Fruit fly (Drosophila melanogaster) whole organism, prepupa: ENCODE data around the gene CG7191.
A peak's percentile ranks its signal among the peaks of the same experiment; 100 is the strongest.

ENCODE experiments used
- CG10631 ChIP-seq: fragments of 200-800 bp; sonication (Bioruptor generic); optimal IDR thresholded peaks from 2 replicates; lab custom pipeline; 2016; ENCODE audit warnings: missing biosample characterization, missing genetic modification characterization
- CG11902 ChIP-seq: fragments of 200-800 bp; sonication (Bioruptor generic); optimal IDR thresholded peaks from 3 replicates; lab custom pipeline; 2016; ENCODE audit warnings: missing biosample characterization, missing genetic modification characterization
- CG15336 ChIP-seq: fragments of 200-800 bp; sonication (Bioruptor generic); IDR thresholded peaks from 2 replicates; pipeline ENCODE4 v1.3.6; 2022; ENCODE audit warnings: missing biosample characterization, missing genetic modification characterization
- CG16779 ChIP-seq: fragments of 200-800 bp; sonication (Bioruptor generic); optimal IDR thresholded peaks from 3 replicates; lab custom pipeline; 2017; ENCODE audit warnings: missing biosample characterization, mild to moderate bottlenecking, missing genetic modification characterization
- CG31627 ChIP-seq: fragments of 200-800 bp; sonication (Bioruptor generic); optimal IDR thresholded peaks from 3 replicates; lab custom pipeline; 2016; ENCODE audit warnings: missing biosample characterization, missing genetic modification characterization
- CG32006 ChIP-seq: fragments of 200-800 bp; sonication (Bioruptor generic); optimal IDR thresholded peaks from 3 replicates; lab custom pipeline; 2017; ENCODE audit warnings: missing biosample characterization, mild to moderate bottlenecking, missing genetic modification characterization
- CG34406 ChIP-seq: fragments of 200-800 bp; sonication (Bioruptor generic); optimal IDR thresholded peaks from 3 replicates; lab custom pipeline; 2016; ENCODE audit warnings: missing biosample characterization, missing genetic modification characterization
- CG3919 ChIP-seq: fragments of 200-800 bp; sonication (Bioruptor generic); optimal IDR thresholded peaks from 3 replicates; lab custom pipeline; 2016; ENCODE audit warnings: missing biosample characterization, missing genetic modification characterization
- CG6163 ChIP-seq: fragments of 200-800 bp; sonication (Bioruptor generic); IDR thresholded peaks from 3 replicates; pipeline ENCODE4 v1.3.6; 2022; ENCODE audit warnings: missing biosample characterization, missing genetic modification characterization
- CG6808 ChIP-seq: fragments of 200-800 bp; sonication (Bioruptor generic); optimal IDR thresholded peaks from 3 replicates; lab custom pipeline; 2017; ENCODE audit warnings: missing biosample characterization, missing genetic modification characterization, mild to moderate bottlenecking, moderate library complexity, missing genetic modification reagents
- CG6854 ChIP-seq: fragments of 200-800 bp; sonication (Bioruptor generic); optimal IDR thresholded peaks from 2 replicates; lab custom pipeline; 2017; ENCODE audit warnings: missing biosample characterization, mild to moderate bottlenecking, missing genetic modification characterization
- CG7368 ChIP-seq: fragments of 200-800 bp; sonication (Bioruptor generic); optimal IDR thresholded peaks from 3 replicates; lab custom pipeline; 2016; ENCODE audit warnings: missing biosample characterization, missing genetic modification characterization
- CG8119 ChIP-seq: fragments of 200-800 bp; sonication (Bioruptor generic); IDR thresholded peaks from 3 replicates; pipeline ENCODE4 v1.3.6; 2022; ENCODE audit warnings: missing biosample characterization, missing genetic modification characterization
- Eip75B ChIP-seq: fragments of 200-800 bp; sonication (Bioruptor generic); optimal IDR thresholded peaks from 3 replicates; lab custom pipeline; 2016; ENCODE audit warnings: missing biosample characterization, missing genetic modification characterization
- Eip78C ChIP-seq: fragments of 200-800 bp; sonication (Bioruptor generic); peaks from one replicate; lab custom pipeline; 2016; ENCODE audit warnings: missing biosample characterization, missing genetic modification characterization
- Eip93F ChIP-seq: fragments of 200-800 bp; sonication (Bioruptor generic); optimal IDR thresholded peaks from 2 replicates; lab custom pipeline; 2016; ENCODE audit warnings: missing biosample characterization, mild to moderate bottlenecking, missing genetic modification characterization
- Ets21C ChIP-seq: fragments of 200-800 bp; sonication (Bioruptor generic); optimal IDR thresholded peaks from 3 replicates; lab custom pipeline; 2016; ENCODE audit warnings: missing biosample characterization, missing genetic modification characterization
- Ets96B ChIP-seq: fragments of 200-800 bp; optimal IDR thresholded peaks from 2 replicates; lab custom pipeline; 2019; ENCODE audit warnings: missing biosample characterization, mild to moderate bottlenecking, missing genetic modification characterization, moderate library complexity
- Gug ChIP-seq: fragments of 200-800 bp; sonication (Bioruptor generic); IDR thresholded peaks from 2 replicates; pipeline ENCODE4 v1.3.6; 2022; ENCODE audit warnings: missing biosample characterization, missing genetic modification characterization
- Hr38 ChIP-seq: sonication (Bioruptor generic); optimal IDR thresholded peaks from 2 replicates; lab custom pipeline; 2016; ENCODE audit warnings: missing biosample characterization, missing genetic modification characterization
- Hr39 ChIP-seq: fragments of 200-800 bp; sonication (Bioruptor generic); optimal IDR thresholded peaks from 2 replicates; lab custom pipeline; 2016; ENCODE audit warnings: missing biosample characterization, missing genetic modification characterization
- Hr4 ChIP-seq: fragments of 200-800 bp; sonication (Bioruptor generic); optimal IDR thresholded peaks from 3 replicates; lab custom pipeline; 2016; ENCODE audit warnings: missing biosample characterization, missing genetic modification characterization
- Lpt ChIP-seq: fragments of 200-800 bp; sonication (Bioruptor generic); optimal IDR thresholded peaks from 3 replicates; lab custom pipeline; 2016; ENCODE audit warnings: missing biosample characterization, missing genetic modification characterization
- Met ChIP-seq: fragments of 200-800 bp; sonication (Bioruptor generic); optimal IDR thresholded peaks from 3 replicates; lab custom pipeline; 2016; ENCODE audit warnings: missing biosample characterization, missing genetic modification characterization
- OdsH ChIP-seq: fragments of 200-800 bp; sonication (Bioruptor generic); optimal IDR thresholded peaks from 3 replicates; lab custom pipeline; 2016; ENCODE audit warnings: missing biosample characterization, missing genetic modification characterization
- acj6 ChIP-seq: fragments of 200-800 bp; sonication (Bioruptor generic); optimal IDR thresholded peaks from 3 replicates; lab custom pipeline; 2016; ENCODE audit warnings: missing biosample characterization, missing genetic modification characterization
- cyc ChIP-seq: fragments of 200-800 bp; sonication (Bioruptor generic); optimal IDR thresholded peaks from 3 replicates; lab custom pipeline; 2016; ENCODE audit warnings: missing biosample characterization, missing genetic modification characterization
- dac ChIP-seq: fragments of 200-800 bp; sonication (Bioruptor generic); optimal IDR thresholded peaks from 2 replicates; lab custom pipeline; 2017; ENCODE audit warnings: missing biosample characterization, mild to moderate bottlenecking, missing genetic modification characterization
- dsx ChIP-seq: fragments of 200-800 bp; optimal IDR thresholded peaks from 3 replicates; lab custom pipeline; 2019; ENCODE audit warnings: missing biosample characterization, mild to moderate bottlenecking, missing genetic modification characterization, moderate library complexity; ENCODE audit not compliant: poor library complexity, severe bottlenecking
- eg ChIP-seq: fragments of 200-800 bp; sonication (Bioruptor generic); IDR thresholded peaks from 3 replicates; pipeline ENCODE4 v1.3.6; 2022; ENCODE audit warnings: missing biosample characterization, missing genetic modification characterization
- fd59A ChIP-seq: fragments of 200-800 bp; sonication (Bioruptor generic); optimal IDR thresholded peaks from 2 replicates; lab custom pipeline; 2017; ENCODE audit warnings: missing biosample characterization, mild to moderate bottlenecking, missing genetic modification characterization, missing genetic modification reagents
- fd85E ChIP-seq: fragments of 200-800 bp; sonication (Bioruptor generic); optimal IDR thresholded peaks from 3 replicates; lab custom pipeline; 2016; ENCODE audit warnings: missing biosample characterization, missing genetic modification characterization
- fkh ChIP-seq: fragments of 200-800 bp; sonication (Bioruptor generic); optimal IDR thresholded peaks from 3 replicates; lab custom pipeline; 2017; ENCODE audit warnings: missing biosample characterization, mild to moderate bottlenecking, missing genetic modification characterization, moderate library complexity
- lz ChIP-seq: fragments of 200-800 bp; sonication (Bioruptor generic); optimal IDR thresholded peaks from 3 replicates; lab custom pipeline; 2016; ENCODE audit warnings: missing biosample characterization, missing genetic modification characterization
- pdm3 ChIP-seq: fragments of 200-800 bp; sonication (Bioruptor generic); optimal IDR thresholded peaks from 3 replicates; lab custom pipeline; 2016; ENCODE audit warnings: missing biosample characterization, missing genetic modification characterization
- spab ChIP-seq: fragments of 200-800 bp; sonication (Bioruptor generic); optimal IDR thresholded peaks from 2 replicates; lab custom pipeline; 2017; ENCODE audit warnings: missing biosample characterization, mild to moderate bottlenecking, missing genetic modification characterization, missing genetic modification reagents
- ss ChIP-seq, 2 experiments: fragments of 200-800 bp; sonication (Bioruptor generic); optimal IDR thresholded peaks; 2 replicates in 1 of 2; 3 replicates in 1 of 2; lab custom pipeline; 2017 to 2018; ENCODE audit warnings: mild to moderate bottlenecking in 2 of 2, missing biosample characterization in 2 of 2, missing genetic modification characterization in 2 of 2, moderate library complexity in 1 of 2
- svp ChIP-seq: fragments of 200-800 bp; sonication (Bioruptor generic); peaks from one replicate; lab custom pipeline; 2016; ENCODE audit warnings: missing biosample characterization, missing genetic modification characterization
- vri ChIP-seq: fragments of 200-800 bp; sonication (Bioruptor generic); optimal IDR thresholded peaks from 3 replicates; lab custom pipeline; 2016; ENCODE audit warnings: missing biosample characterization, mild to moderate bottlenecking, missing genetic modification characterization

The CG7191 gene

DNA sequence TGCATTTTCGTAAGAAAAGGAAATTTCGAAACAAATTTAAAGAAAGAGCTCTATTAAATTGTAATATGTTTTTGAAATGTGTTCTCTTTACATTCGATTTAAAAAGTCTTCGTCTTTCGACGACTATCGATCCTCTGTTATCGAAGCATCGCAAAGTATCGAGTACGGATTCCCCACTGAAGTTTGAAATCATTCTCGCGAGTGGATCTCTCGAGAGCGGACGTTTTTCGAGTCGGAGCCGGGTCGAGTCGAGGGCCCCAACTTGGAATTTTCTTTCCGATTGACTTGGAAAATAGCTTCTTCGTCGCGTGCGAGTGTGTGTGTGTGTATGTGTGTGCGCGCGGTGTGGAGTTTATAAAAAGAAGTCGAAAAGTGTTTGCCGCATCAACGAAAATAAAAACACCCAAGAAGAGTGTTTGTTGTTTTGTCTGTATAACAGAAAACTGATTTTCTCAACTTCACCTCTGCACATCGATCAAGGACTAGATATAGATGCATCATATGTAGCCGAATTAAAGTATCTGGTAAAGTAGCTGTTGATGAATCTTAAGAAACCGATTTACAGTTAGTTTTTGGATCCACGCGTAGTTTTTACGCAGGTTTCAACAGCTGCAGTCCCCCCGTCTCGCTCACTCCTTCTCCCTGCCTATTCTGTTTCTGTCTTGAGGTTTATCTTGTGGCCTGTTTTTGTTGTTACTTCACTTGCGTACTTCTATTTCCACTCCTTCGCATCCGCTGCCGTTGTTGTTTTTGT, 44.0 kb downstream of the CG7191 start, which contains the start of gene LanB1 (continued):
- TF ChIP-seq CG32006 (no peak), CG16779 (tag; lab: Kevin White, UChicago) (no peak), dac (GFP tag; lab: Kevin White, UChicago) (no peak), CG15336 (GFP tag; lab: Robert Waterston, UW) (peak; percentile 45; the same call in 1 of the 2 replicates), Eip78C (GFP tag; lab: Kevin White, UChicago) (no peak), pdm3 (no peak), CG6854 (GFP tag; lab: Kevin White, UChicago) (peak; percentile 39), Eip75B (no peak), fd59A (GFP tag; lab: Kevin White, UChicago) (no peak), Hr38 (no peak)
- TF ChIP-seq, all 60 proteins: peak for 11

DNA sequence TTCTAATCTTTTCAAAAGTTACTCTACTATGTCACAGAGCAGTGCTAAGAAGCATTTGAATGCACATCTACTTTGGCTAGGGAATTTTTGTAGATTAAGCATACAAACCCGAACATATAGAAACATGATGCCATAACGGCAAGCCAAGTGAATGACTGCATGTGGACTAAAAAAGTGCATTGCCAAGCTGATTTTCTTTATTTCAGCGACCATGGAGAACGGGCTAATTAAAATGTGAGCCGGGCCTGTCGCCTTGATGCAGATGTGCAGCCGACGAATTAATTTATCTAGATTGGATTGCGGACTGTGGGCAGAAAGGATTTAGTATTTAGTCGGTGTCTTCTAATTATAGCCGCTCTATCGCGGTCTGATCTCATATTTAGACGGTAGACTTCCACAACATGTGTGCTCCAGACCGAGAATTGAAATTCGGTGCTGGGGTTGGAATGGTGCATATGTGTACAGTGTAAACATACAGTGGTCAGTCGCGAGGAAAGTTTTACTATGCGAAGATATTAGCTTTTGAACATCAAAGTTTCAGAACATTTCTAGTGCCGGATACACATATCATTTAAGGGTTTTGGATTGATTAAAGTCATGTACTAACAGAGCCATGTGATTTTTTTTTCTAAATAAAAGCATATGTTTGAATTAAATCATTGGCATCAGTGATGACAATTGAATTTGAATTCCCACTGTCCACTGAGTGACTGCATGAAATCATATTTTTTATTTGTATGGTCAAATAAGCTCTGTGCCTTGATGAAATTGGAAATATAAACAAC, 45.3 kb downstream of the CG7191 start:
- TF ChIP-seq Hr4, result peak; percentile 15
- TF ChIP-seq lz (GFP tag; lab: Kevin White, UChicago), result no peak
- no peak for TF ChIP-seq CG31627 (GFP tag; lab: Kevin White, UChicago)
- no peak for TF ChIP-seq svp
- TF ChIP-seq CG6163 (GFP tag; lab: Robert Waterston, UW), result no peak
- no peak for TF ChIP-seq CG6854 (GFP tag; lab: Kevin White, UChicago)
- TF ChIP-seq Gug (GFP tag; lab: Robert Waterston, UW), result no peak
- no peak for TF ChIP-seq ss (GFP tag; optimal IDR thresholded peaks at IDR 0.05; lab: Kevin White, UChicago)
- TF ChIP-seq CG15336 (GFP tag; lab: Robert Waterston, UW), result peak; percentile 36; the same call in 1 of the 2 replicates
- TF ChIP-seq CG16779 (tag; lab: Kevin White, UChicago), result no peak
- TF ChIP-seq vri (GFP tag; lab: Kevin White, UChicago), result no peak
- TF ChIP-seq fkh (GFP tag; lab: Kevin White, UChicago), result no peak
- no peak for TF ChIP-seq Met (GFP tag; lab: Kevin White, UChicago)
- TF ChIP-seq cyc (GFP tag; lab: Kevin White, UChicago), result no peak
- TF ChIP-seq fd59A (GFP tag; lab: Kevin White, UChicago), result no peak
- TF ChIP-seq CG10631 (GFP tag; lab: Kevin White, UChicago), result peak; percentile 7
- no peak for TF ChIP-seq Hr38
- TF ChIP-seq OdsH (GFP tag; lab: Kevin White, UChicago), result peak; percentile 3
- no peak for TF ChIP-seq CG34406
- TF ChIP-seq Hr39, result no peak
- TF ChIP-seq fd85E (GFP tag; lab: Kevin White, UChicago), result no peak
- TF ChIP-seq CG32006, result peak; percentile 33
- no peak for TF ChIP-seq CG8119 (GFP tag; lab: Robert Waterston, UW)
- no peak for TF ChIP-seq Eip93F (GFP tag; lab: Kevin White, UChicago)
- no peak for TF ChIP-seq spab (GFP tag; lab: Kevin White, UChicago)
- TF ChIP-seq pdm3, result no peak
- no peak for TF ChIP-seq Ets21C (GFP tag; lab: Kevin White, UChicago)
- no peak for TF ChIP-seq CG3919 (GFP tag; lab: Kevin White, UChicago)
- TF ChIP-seq Ets96B (tag; lab: Kevin White, UChicago), result no peak
- no peak for TF ChIP-seq Eip78C (GFP tag; lab: Kevin White, UChicago)
- 0 out of 3 replicates have a peak, but pooled peaks have one; percentile 19 for TF ChIP-seq eg (GFP tag; lab: Robert Waterston, UW)
- no peak for TF ChIP-seq acj6 (GFP tag; lab: Kevin White, UChicago)
- no peak for TF ChIP-seq CG11902 (GFP tag; lab: Kevin White, UChicago)

dm6 chr2L:7813357-7813756, 45.9 kb downstream of the CG7191 start:
- TF ChIP-seq Ets96B (tag; lab: Kevin White, UChicago) (no peak), Lpt (GFP tag; lab: Kevin White, UChicago) (no peak), ss (GFP tag; optimal IDR thresholded peaks at IDR 0.05; lab: Kevin White, UChicago) (peak in 1 of 2 experiments; percentile 44), CG3919 (GFP tag; lab: Kevin White, UChicago) (no peak), svp (no peak), CG6808 (GFP tag; lab: Kevin White, UChicago) (peak; percentile 32), CG7368 (GFP tag; lab: Kevin White, UChicago) (no peak), Eip78C (GFP tag; lab: Kevin White, UChicago) (peak; percentile 72), dsx (GFP tag; lab: Kevin White, UChicago) (peak; percentile 18), spab (GFP tag; lab: Kevin White, UChicago) (no peak), Hr4 (no peak), Gug (GFP tag; lab: Robert Waterston, UW) (no peak), fkh (GFP tag; lab: Kevin White, UChicago) (peak; percentile 99)
